Worm (Caenorhabditis elegans): ENCODE results near the gene ubh-4.

ce11 chrII:8052172-8052571 is 12.8 kb upstream of the ubh-4 start:
- no peak for TF ChIP-seq zag-1 (tag; optimal IDR thresholded peaks at IDR 0.05)
- TF ChIP-seq skn-1 (tag; optimal IDR thresholded peaks at IDR 0.05) = no peak
- no peak for TF ChIP-seq ZK337.2 (GFP tag; IDR thresholded peaks at IDR 0.05)
- TF ChIP-seq ceh-82 (tag; optimal IDR thresholded peaks at IDR 0.05) = no peak
- no peak for TF ChIP-seq aha-1 (tag)
- TF ChIP-seq rbr-2 (tag; optimal IDR thresholded peaks at IDR 0.05) = no peak
- no peak for TF ChIP-seq ces-1 (GFP tag; optimal IDR thresholded peaks at IDR 0.05)
- TF ChIP-seq hmg-1.1 (GFP tag; IDR thresholded peaks at IDR 0.05) = no peak

Measured in whole organism, L4 larva.